Worm (Caenorhabditis elegans): ENCODE data around the gene Y7A5A.10.

Y7A5A.10 gene

ce11 chrX:15773262-15773908, 21.5 kb downstream of the Y7A5A.10 start, which contains the start of gene Y7A5A.13 (continued):
- TF ChIP-seq nhr-48 (tag; optimal IDR thresholded peaks at IDR 0.05) (peak; percentile 51), ctbp-1 (GFP tag; IDR thresholded peaks at IDR 0.05) (peak; percentile 58; the same call in 1 of the 2 replicates), nhr-25 (tag; optimal IDR thresholded peaks at IDR 0.05; ENCODE audit: borderline replicate concordance, insufficient read depth) (peak; percentile 4), snpc-4 (tag; optimal IDR thresholded peaks at IDR 0.05) (no peak), ama-1 (optimal IDR thresholded peaks at IDR 0.05) (no peak), vab-7 (GFP tag; IDR thresholded peaks at IDR 0.05) (peak; percentile 86), F10B5.3 (tag; optimal IDR thresholded peaks at IDR 0.05) (no peak), dmd-6 (GFP tag; IDR thresholded peaks at IDR 0.05) (peak; percentile 20), lin-39 (tag; optimal IDR thresholded peaks at IDR 0.05) (no peak), T20F7.1 (GFP tag; optimal IDR thresholded peaks at IDR 0.05) (no peak), nhr-41 (GFP tag; IDR thresholded peaks at IDR 0.05) (no peak), mes-2 (tag; optimal IDR thresholded peaks at IDR 0.05; ENCODE audit: poor library complexity, severe bottlenecking) (peak; percentile 58), egl-27 (tag; optimal IDR thresholded peaks at IDR 0.05) (no peak), daf-12 (tag; optimal IDR thresholded peaks at IDR 0.05) (no peak), lim-7 (GFP tag; IDR thresholded peaks at IDR 0.05) (peak; percentile 81), lir-3 (tag; optimal IDR thresholded peaks at IDR 0.05) (peak; percentile 17), rbr-2 (tag; optimal IDR thresholded peaks at IDR 0.05) (no peak), mxl-3 (GFP tag; optimal IDR thresholded peaks at IDR 0.05) (no peak), lin-38 (GFP tag; IDR thresholded peaks at IDR 0.05) (peak; percentile 68), nhr-237 (tag; optimal IDR thresholded peaks at IDR 0.05) (no peak), spr-3 (GFP tag; optimal IDR thresholded peaks at IDR 0.05) (peak; percentile 13), nhr-42 (GFP tag; IDR thresholded peaks at IDR 0.05) (no peak), Y75B8A.6 (GFP tag; IDR thresholded peaks at IDR 0.05) (no peak), dmd-8 (GFP tag; IDR thresholded peaks at IDR 0.05) (0 out of 2 replicates have a peak, but pooled peaks have one; percentile 33), ceh-32 (tag; optimal IDR thresholded peaks at IDR 0.05; ENCODE audit: poor library complexity) (no peak), nhr-11 (tag; optimal IDR thresholded peaks at IDR 0.05) (no peak), ceh-82 (tag; optimal IDR thresholded peaks at IDR 0.05) (no peak), R02D3.7 (tag; optimal IDR thresholded peaks at IDR 0.05) (no peak), ztf-7 (tag; optimal IDR thresholded peaks at IDR 0.05) (no peak), F44E2.7 (GFP tag; IDR thresholded peaks at IDR 0.05) (peak; percentile 61; the same call in 1 of the 2 replicates), arid-1 (GFP tag; conservative IDR thresholded peaks at IDR 0.05) (peak; percentile 51), pha-4 (GFP tag; IDR thresholded peaks at IDR 0.05) (peak; percentile 62; the same call in 1 of the 2 replicates), pha-4 (tag; optimal IDR thresholded peaks at IDR 0.05) (no peak), unc-130 (GFP tag; optimal IDR thresholded peaks at IDR 0.05) (peak; percentile 9), set-16 (GFP tag; IDR thresholded peaks at IDR 0.05) (no peak), lsy-2 (tag; optimal IDR thresholded peaks at IDR 0.05) (no peak), D1046.2 (GFP tag; IDR thresholded peaks at IDR 0.05) (0 out of 2 replicates have a peak, but pooled peaks have one; percentile 72), F26F4.8 (GFP tag; conservative IDR thresholded peaks at IDR 0.05) (no peak), gei-8 (GFP tag; optimal IDR thresholded peaks at IDR 0.05) (no peak), nhr-28 (tag; optimal IDR thresholded peaks at IDR 0.05) (no peak), tra-1 (GFP tag; IDR thresholded peaks at IDR 0.05) (peak; percentile 75), dve-1 (tag; optimal IDR thresholded peaks at IDR 0.05; ENCODE audit: insufficient read depth) (peak; percentile 61), mdl-1 (tag; optimal IDR thresholded peaks at IDR 0.05) (no peak), dmd-9 (GFP tag; IDR thresholded peaks at IDR 0.05) (peak; percentile 54; the same call in 1 of the 2 replicates), skn-1 (tag; optimal IDR thresholded peaks at IDR 0.05) (no peak), mdt-29 (GFP tag; IDR thresholded peaks at IDR 0.05) (no peak), spr-1 (tag; optimal IDR thresholded peaks at IDR 0.05) (peak; percentile 35)
